Fruit fly (Drosophila melanogaster) whole organism: ENCODE results near the gene CG13081.

Experiments used
- CG8478 ChIP-seq: fragments of >200 bp; optimal IDR thresholded peaks from 2 replicates; lab custom pipeline; 2018; ENCODE audit warnings: inconsistent platforms
- EcR ChIP-seq, 2 experiments: fragments of >200 bp; optimal IDR thresholded peaks; 2 replicates each; lab custom pipeline; 2017; ENCODE audit warnings: missing biosample characterization in 2 of 2, missing genetic modification characterization in 2 of 2, missing genetic modification reagents in 2 of 2
- psq ChIP-seq: fragments of >200 bp; optimal IDR thresholded peaks from 2 replicates; lab custom pipeline; 2017
- usp ChIP-seq: fragments of >200 bp; optimal IDR thresholded peaks from 2 replicates; lab custom pipeline; 2017; ENCODE audit warnings: missing biosample characterization, missing genetic modification characterization, mixed read lengths

DNA sequence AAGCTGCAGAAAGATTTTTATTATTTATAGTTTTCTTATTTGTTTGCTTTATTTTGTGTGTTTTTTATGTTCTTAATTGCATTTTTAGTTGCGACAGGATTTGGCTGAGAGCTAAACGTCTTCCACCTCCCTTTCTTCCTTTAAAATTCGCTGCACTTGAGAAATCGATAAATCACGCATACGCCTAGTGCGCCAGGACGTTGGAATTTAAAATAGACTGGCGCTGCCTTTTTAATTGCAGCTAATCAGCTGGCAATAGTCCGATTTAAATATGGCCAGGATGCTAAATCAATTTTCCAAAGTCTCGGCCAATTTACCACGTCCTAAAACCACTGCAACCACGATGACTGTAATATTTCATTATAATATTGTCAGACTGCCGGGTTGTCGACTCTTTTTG, 13.6 kb upstream of the CG13081 start:
- TF ChIP-seq CG8478 (lab: Kevin White, UChicago) (no peak), psq (lab: Kevin White, UChicago) (no peak), usp (GFP tag; lab: Kevin White, UChicago) (no peak), EcR (GFP tag; optimal IDR thresholded peaks at IDR 0.05; lab: Kevin White, UChicago) (no peak)
